Worm (Caenorhabditis elegans): ENCODE results near the gene C34D1.4.

ce11 chrV:13258909-13259361 lies at the start of gene C34D1.4:
- TF ChIP-seq skn-1 (tag; optimal IDR thresholded peaks at IDR 0.05) (no peak), nhr-12 (tag; optimal IDR thresholded peaks at IDR 0.05) (no peak), fkh-10 (GFP tag; optimal IDR thresholded peaks at IDR 0.05) (no peak), pha-4 (tag; optimal IDR thresholded peaks at IDR 0.05) (no peak), mdl-1 (tag; optimal IDR thresholded peaks at IDR 0.05) (no peak), egl-27 (tag; optimal IDR thresholded peaks at IDR 0.05) (no peak), elt-1 (tag; optimal IDR thresholded peaks at IDR 0.05) (no peak), nhr-77 (tag; optimal IDR thresholded peaks at IDR 0.05) (no peak), nhr-28 (tag; optimal IDR thresholded peaks at IDR 0.05) (no peak)

Measured in whole organism, L3 larva.